Worm (Caenorhabditis elegans) whole organism, late embryonic: ENCODE results near the gene srz-97.

Experiments
- Y22D7AL.16 ChIP-seq: sonication (generic microtip); optimal IDR thresholded peaks from 2 replicates; lab custom pipeline; 2016; ENCODE audit warnings: missing genetic modification characterization, missing compliant biosample characterization
- ama-1 ChIP-seq: fragments of 150-350 bp; optimal IDR thresholded peaks from 2 replicates; lab custom pipeline; 2014
- ceh-18 ChIP-seq: sonication (generic microtip); optimal IDR thresholded peaks from 2 replicates; lab custom pipeline; 2016; ENCODE audit warnings: missing genetic modification characterization, missing compliant biosample characterization
- ceh-9 ChIP-seq: sonication (generic microtip); optimal IDR thresholded peaks from 2 replicates; lab custom pipeline; 2016; ENCODE audit warnings: mild to moderate bottlenecking, missing genetic modification characterization, inconsistent platforms, missing compliant biosample characterization
- che-1 ChIP-seq: sonication (generic microtip); optimal IDR thresholded peaks from 2 replicates; lab custom pipeline; 2016; ENCODE audit warnings: mild to moderate bottlenecking, missing genetic modification characterization, missing compliant biosample characterization
- elt-2 ChIP-seq: sonication (generic microtip); optimal IDR thresholded peaks from 2 replicates; lab custom pipeline; 2016; ENCODE audit warnings: missing genetic modification reagents, missing genetic modification characterization, missing compliant biosample characterization
- ets-4 ChIP-seq: sonication (generic microtip); optimal IDR thresholded peaks from 2 replicates; lab custom pipeline; 2016; ENCODE audit warnings: missing genetic modification characterization, missing compliant biosample characterization
- fax-1 ChIP-seq: sonication (generic microtip); optimal IDR thresholded peaks from 2 replicates; lab custom pipeline; 2016; ENCODE audit warnings: missing genotype, missing genetic modification characterization, missing compliant biosample characterization
- fkh-10 ChIP-seq: fragments of 150-350 bp; optimal IDR thresholded peaks from 2 replicates; lab custom pipeline; 2014; ENCODE audit warnings: missing biosample characterization, missing genetic modification reagents, missing genetic modification characterization
- madf-2 ChIP-seq: sonication (generic microtip); optimal IDR thresholded peaks from 2 replicates; lab custom pipeline; 2017; ENCODE audit warnings: missing genetic modification characterization, missing compliant biosample characterization
- nfya-1 ChIP-seq: sonication (generic microtip); optimal IDR thresholded peaks from 2 replicates; lab custom pipeline; 2017; ENCODE audit warnings: missing genetic modification characterization, mild to moderate bottlenecking, missing compliant biosample characterization, antibody characterized with exemption, moderate library complexity
- pat-9 ChIP-seq: fragments of 200-800 bp; sonication (Bioruptor generic); optimal IDR thresholded peaks from 2 replicates; lab custom pipeline; 2018; ENCODE audit warnings: mild to moderate bottlenecking, missing genetic modification characterization, moderate library complexity, missing compliant biosample characterization
- pqm-1 ChIP-seq: sonication (generic microtip); optimal IDR thresholded peaks from 2 replicates; lab custom pipeline; 2016; ENCODE audit warnings: missing genetic modification characterization, missing compliant biosample characterization
- syd-9 ChIP-seq: sonication (generic microtip); optimal IDR thresholded peaks from 2 replicates; lab custom pipeline; 2016; ENCODE audit warnings: mild to moderate bottlenecking, missing genetic modification characterization, moderate library complexity, missing compliant biosample characterization

DNA sequence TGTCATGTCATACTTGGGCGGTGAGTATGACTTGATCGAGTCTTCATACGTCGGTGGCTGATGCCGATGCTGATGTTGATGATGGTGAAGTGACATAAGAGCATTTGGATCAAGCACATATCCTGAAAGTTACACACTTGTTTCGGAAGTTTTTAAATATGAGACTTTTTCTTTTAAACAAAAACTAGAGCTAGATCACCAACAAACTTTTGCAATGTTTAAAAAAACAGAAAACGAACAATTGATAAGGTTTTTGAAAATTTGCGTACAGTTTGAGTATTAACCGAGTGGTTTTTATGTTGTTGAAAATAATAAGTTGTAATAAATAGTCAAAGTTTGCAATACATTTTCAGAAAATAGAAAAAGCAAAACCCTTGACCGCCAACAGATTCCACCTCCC is 16.5 kb upstream of the srz-97 start, which contains the start of gene R02D5.4:
- no peak for TF ChIP-seq madf-2 (tag; lab: Kevin White, UChicago)
- no peak for TF ChIP-seq pat-9 (tag; lab: Kevin White, UChicago)
- TF ChIP-seq ama-1 (lab: Kevin White, UChicago) = no peak
- TF ChIP-seq nfya-1 (tag; lab: Kevin White, UChicago) = no peak
- no peak for TF ChIP-seq ets-4 (tag; lab: Kevin White, UChicago)
- no peak for TF ChIP-seq fax-1 (tag; lab: Kevin White, UChicago)
- no peak for TF ChIP-seq ceh-9 (tag; lab: Kevin White, UChicago)
- TF ChIP-seq pqm-1 (tag; lab: Kevin White, UChicago) = no peak
- TF ChIP-seq syd-9 (tag; lab: Kevin White, UChicago) = no peak
- no peak for TF ChIP-seq fkh-10 (GFP tag; lab: Kevin White, UChicago)
- TF ChIP-seq che-1 = no peak
- no peak for TF ChIP-seq Y22D7AL.16
- no peak for TF ChIP-seq elt-2 (tag; lab: Kevin White, UChicago)
- TF ChIP-seq ceh-18 (tag; lab: Kevin White, UChicago) = no peak
